Worm (Caenorhabditis elegans) whole organism, late embryonic: ENCODE data around the gene hacd-1.

Experiments
- C08G9.2 ChIP-seq: sonication (generic microtip); optimal IDR thresholded peaks from 2 replicates; lab custom pipeline; 2016; ENCODE audit warnings: mild to moderate bottlenecking, missing genetic modification characterization, moderate library complexity, missing compliant biosample characterization
- C38D4.7 ChIP-seq: fragments of 200-800 bp; sonication (Bioruptor generic); optimal IDR thresholded peaks from 2 replicates; lab custom pipeline; 2018; ENCODE audit warnings: mild to moderate bottlenecking, missing genetic modification characterization, moderate library complexity, missing compliant biosample characterization
- F13H6.1 ChIP-seq: sonication (generic microtip); optimal IDR thresholded peaks from 2 replicates; lab custom pipeline; 2016; ENCODE audit warnings: missing genetic modification characterization, missing compliant biosample characterization
- K09A11.1 ChIP-seq: sonication (generic microtip); optimal IDR thresholded peaks from 2 replicates; lab custom pipeline; 2017; ENCODE audit warnings: antibody characterized with exemption, mild to moderate bottlenecking, missing genetic modification characterization, missing compliant biosample characterization; ENCODE audit not compliant: insufficient read depth
- ceh-14 ChIP-seq: sonication (generic microtip); optimal IDR thresholded peaks from 2 replicates; lab custom pipeline; 2016; ENCODE audit warnings: missing genotype, missing genetic modification characterization, missing compliant biosample characterization
- ceh-18 ChIP-seq: sonication (generic microtip); optimal IDR thresholded peaks from 2 replicates; lab custom pipeline; 2016; ENCODE audit warnings: missing genetic modification characterization, missing compliant biosample characterization
- ceh-2 ChIP-seq: sonication (generic microtip); optimal IDR thresholded peaks from 2 replicates; lab custom pipeline; 2016; ENCODE audit warnings: missing genotype, missing genetic modification characterization, missing compliant biosample characterization
- ceh-45 ChIP-seq: fragments of 200-800 bp; sonication (Bioruptor generic); IDR thresholded peaks from 2 replicates; pipeline ENCODE4 v1.3.6; 2022; ENCODE audit warnings: missing genetic modification reagents, missing genetic modification characterization, missing compliant biosample characterization
- ceh-48 ChIP-seq: sonication (generic microtip); optimal IDR thresholded peaks from 2 replicates; lab custom pipeline; 2016; ENCODE audit warnings: missing genetic modification characterization, inconsistent platforms, missing compliant biosample characterization
- ceh-6 ChIP-seq: fragments of 200-800 bp; sonication (Bioruptor generic); optimal IDR thresholded peaks from 2 replicates; lab custom pipeline; 2018; ENCODE audit warnings: mild to moderate bottlenecking, missing genetic modification characterization, missing compliant biosample characterization
- che-1 ChIP-seq: sonication (generic microtip); optimal IDR thresholded peaks from 2 replicates; lab custom pipeline; 2016; ENCODE audit warnings: mild to moderate bottlenecking, missing genetic modification characterization, missing compliant biosample characterization
- dmd-4 ChIP-seq: sonication (generic microtip); optimal IDR thresholded peaks from 2 replicates; lab custom pipeline; 2016; ENCODE audit warnings: borderline replicate concordance, missing genetic modification characterization, missing compliant biosample characterization
- dve-1 ChIP-seq: sonication (generic microtip); optimal IDR thresholded peaks from 2 replicates; lab custom pipeline; 2017; ENCODE audit warnings: antibody characterized with exemption, mild to moderate bottlenecking, missing genetic modification characterization, missing compliant biosample characterization
- fax-1 ChIP-seq: sonication (generic microtip); optimal IDR thresholded peaks from 2 replicates; lab custom pipeline; 2016; ENCODE audit warnings: missing genotype, missing genetic modification characterization, missing compliant biosample characterization
- fkh-10 ChIP-seq: fragments of 150-350 bp; optimal IDR thresholded peaks from 2 replicates; lab custom pipeline; 2014; ENCODE audit warnings: missing biosample characterization, missing genetic modification reagents, missing genetic modification characterization
- hlh-15 ChIP-seq: sonication (generic microtip); optimal IDR thresholded peaks from 2 replicates; lab custom pipeline; 2016; ENCODE audit warnings: missing genetic modification characterization, missing compliant biosample characterization
- hlh-30 ChIP-seq: sonication (generic microtip); optimal IDR thresholded peaks from 2 replicates; lab custom pipeline; 2017; ENCODE audit warnings: antibody characterized with exemption, missing genetic modification characterization, missing compliant biosample characterization; ENCODE audit not compliant: insufficient read depth
- hlh-8 ChIP-seq: sonication (generic microtip); optimal IDR thresholded peaks from 2 replicates; lab custom pipeline; 2016; ENCODE audit warnings: missing genotype, missing genetic modification characterization, missing compliant biosample characterization
- lim-6 ChIP-seq: sonication (generic microtip); optimal IDR thresholded peaks from 2 replicates; lab custom pipeline; 2016; ENCODE audit warnings: missing genetic modification characterization, missing compliant biosample characterization
- madf-2 ChIP-seq: sonication (generic microtip); optimal IDR thresholded peaks from 2 replicates; lab custom pipeline; 2017; ENCODE audit warnings: missing genetic modification characterization, missing compliant biosample characterization
- pha-2 ChIP-seq: sonication (generic microtip); optimal IDR thresholded peaks from 2 replicates; lab custom pipeline; 2017; ENCODE audit warnings: mild to moderate bottlenecking, missing genetic modification characterization, missing compliant biosample characterization
- pha-4 ChIP-seq: fragments of 150-350 bp; optimal IDR thresholded peaks from 2 replicates; lab custom pipeline; 2018; ENCODE audit warnings: missing biosample characterization, missing genetic modification reagents, missing genetic modification characterization
- pros-1 ChIP-seq: fragments of 150-350 bp; optimal IDR thresholded peaks from 2 replicates; lab custom pipeline; 2014; ENCODE audit warnings: missing biosample characterization, missing genetic modification reagents, missing genetic modification characterization
- ref-2 ChIP-seq: sonication (generic microtip); optimal IDR thresholded peaks from 2 replicates; lab custom pipeline; 2016; ENCODE audit warnings: missing genetic modification characterization, missing compliant biosample characterization
- rnt-1 ChIP-seq: sonication (generic microtip); optimal IDR thresholded peaks from 2 replicates; lab custom pipeline; 2016; ENCODE audit warnings: missing genetic modification characterization, missing compliant biosample characterization
- sox-2 ChIP-seq: fragments of 200-800 bp; sonication (Bioruptor generic); IDR thresholded peaks from 2 replicates; pipeline ENCODE4 v1.3.6; 2022; ENCODE audit warnings: missing genetic modification reagents, missing genetic modification characterization, missing compliant biosample characterization
- ttx-3 ChIP-seq: sonication (generic microtip); optimal IDR thresholded peaks from 2 replicates; lab custom pipeline; 2016; ENCODE audit warnings: missing genetic modification reagents, missing genetic modification characterization, missing compliant biosample characterization
- unc-42 ChIP-seq: sonication (generic microtip); optimal IDR thresholded peaks from 2 replicates; lab custom pipeline; 2016; ENCODE audit warnings: missing genotype, missing genetic modification characterization, missing compliant biosample characterization
- unc-55 ChIP-seq: sonication (generic microtip); optimal IDR thresholded peaks from 2 replicates; lab custom pipeline; 2017; ENCODE audit warnings: missing biosample characterization, missing genetic modification reagents, missing genetic modification characterization
- unc-86 ChIP-seq: sonication (generic microtip); optimal IDR thresholded peaks from 2 replicates; lab custom pipeline; 2016; ENCODE audit warnings: missing genetic modification characterization, missing compliant biosample characterization
- zip-5 ChIP-seq: sonication (generic microtip); optimal IDR thresholded peaks from 2 replicates; lab custom pipeline; 2016; ENCODE audit warnings: missing genetic modification characterization, missing compliant biosample characterization
- ztf-16 ChIP-seq: sonication (generic microtip); optimal IDR thresholded peaks from 2 replicates; lab custom pipeline; 2017; ENCODE audit warnings: missing genetic modification characterization, missing compliant biosample characterization

The hacd-1 gene

DNA sequence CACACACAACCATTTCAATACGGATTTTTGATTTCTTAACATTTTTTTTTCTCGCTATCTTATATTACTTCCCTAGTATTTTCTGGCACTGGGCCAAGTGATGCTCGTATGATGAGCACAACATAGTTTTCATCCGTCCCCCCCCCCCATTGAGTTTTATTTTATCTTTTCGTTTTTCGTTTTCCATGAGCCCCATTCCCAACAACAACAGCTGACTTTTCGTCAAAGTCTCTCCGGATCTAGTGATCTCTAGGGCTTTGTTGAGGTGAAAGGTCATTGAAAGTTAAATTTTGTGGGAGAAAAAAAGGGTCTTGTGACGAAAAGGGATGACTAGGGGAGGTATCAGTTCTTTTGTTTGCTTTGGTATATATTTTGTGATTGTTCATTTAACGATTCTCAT lies 20.7 kb downstream of the hacd-1 start:
- no peak for TF ChIP-seq ceh-6
- TF ChIP-seq ceh-18 (tag; lab: Kevin White, UChicago), result peak; percentile 60

ce11 chrV:1481742-1482141 lies 21.6 kb downstream of the hacd-1 start, which contains the start of gene C38C3.4:
TSS of gene C38C3.4 (plus strand) at chrV:1482042.
- no peak for TF ChIP-seq pha-2
- peak; percentile 42 for TF ChIP-seq dve-1 (tag; lab: Kevin White, UChicago)
- TF ChIP-seq, all 69 proteins: peak for 1

ce11 chrV:1486031-1486430 lies 25.9 kb downstream of the hacd-1 start:
- TF ChIP-seq unc-42 (peak; percentile 67), unc-86 (tag; lab: Kevin White, UChicago) (no peak)

- TF ChIP-seq dmd-4 (tag; lab: Kevin White, UChicago), result no peak
- TF ChIP-seq ztf-16, result no peak
- TF ChIP-seq sox-2 (GFP tag; lab: Robert Waterston, UW), result no peak
- no peak for TF ChIP-seq ceh-45 (GFP tag; lab: Robert Waterston, UW)
- no peak for TF ChIP-seq unc-86 (tag; lab: Kevin White, UChicago)
- TF ChIP-seq madf-2 (tag; lab: Kevin White, UChicago), result no peak
- no peak for TF ChIP-seq unc-42
- no peak for TF ChIP-seq ceh-48 (tag; lab: Kevin White, UChicago)
These were observed 27.1 kb downstream of the hacd-1 start for ce11 chrV:1487262-1487661.

DNA sequence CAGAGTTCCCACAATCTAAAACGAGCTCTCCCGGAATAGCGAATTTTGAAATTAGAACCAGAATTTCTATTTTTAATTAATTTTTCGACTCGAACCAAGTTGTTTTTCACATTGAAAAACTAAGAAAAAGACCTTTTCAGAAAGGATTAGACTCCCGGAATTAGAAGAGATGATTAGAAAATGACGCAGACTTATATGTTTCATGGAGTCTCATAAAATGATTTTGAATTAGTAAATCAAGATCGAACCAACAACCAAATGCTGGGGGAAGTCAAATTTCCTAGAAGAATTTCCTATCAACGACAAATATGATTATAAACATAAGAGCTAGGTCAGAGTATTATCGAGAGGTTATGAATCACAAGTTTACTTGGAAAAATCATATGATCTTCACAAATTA lies 28.5 kb downstream of the hacd-1 start:
- TF ChIP-seq ceh-2 (tag; lab: Kevin White, UChicago) (no peak), ttx-3 (tag; lab: Kevin White, UChicago) (no peak), fax-1 (tag; lab: Kevin White, UChicago) (no peak), F13H6.1 (no peak), hlh-8 (tag; lab: Kevin White, UChicago) (no peak), K09A11.1 (no peak), hlh-30 (tag; lab: Kevin White, UChicago) (no peak), C08G9.2 (tag; lab: Kevin White, UChicago) (no peak), unc-42 (no peak), che-1 (tag; lab: Kevin White, UChicago) (no peak), lim-6 (tag; lab: Kevin White, UChicago) (no peak), ceh-18 (tag; lab: Kevin White, UChicago) (no peak), ceh-14 (tag; lab: Kevin White, UChicago) (no peak), dmd-4 (tag; lab: Kevin White, UChicago) (no peak), unc-55 (no peak), hlh-15 (no peak), pros-1 (no peak), sox-2 (GFP tag; lab: Robert Waterston, UW) (no peak), fkh-10 (GFP tag; lab: Kevin White, UChicago) (no peak)

DNA sequence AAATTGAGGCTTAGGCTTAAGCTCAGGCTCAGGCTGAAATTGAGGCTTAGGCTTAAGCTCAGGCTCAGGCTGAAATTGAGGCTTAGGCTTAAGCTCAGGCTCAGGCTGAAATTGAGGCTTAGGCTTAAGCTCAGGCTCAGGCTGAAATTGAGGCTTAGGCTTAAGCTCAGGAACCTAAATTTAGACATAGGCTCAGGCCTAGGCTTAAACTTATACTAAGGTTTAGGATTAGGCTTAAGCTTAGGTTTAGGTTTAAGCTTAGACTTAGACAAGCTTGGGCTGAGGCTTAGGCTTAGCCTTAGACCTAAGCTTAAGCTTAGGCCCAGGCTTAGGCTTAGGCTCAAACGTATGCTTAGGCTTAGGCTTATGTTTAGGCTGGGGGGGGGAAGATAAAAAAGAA lies 30.7 kb downstream of the hacd-1 start:
- peak; percentile 70 for TF ChIP-seq dve-1 (tag; lab: Kevin White, UChicago)

DNA sequence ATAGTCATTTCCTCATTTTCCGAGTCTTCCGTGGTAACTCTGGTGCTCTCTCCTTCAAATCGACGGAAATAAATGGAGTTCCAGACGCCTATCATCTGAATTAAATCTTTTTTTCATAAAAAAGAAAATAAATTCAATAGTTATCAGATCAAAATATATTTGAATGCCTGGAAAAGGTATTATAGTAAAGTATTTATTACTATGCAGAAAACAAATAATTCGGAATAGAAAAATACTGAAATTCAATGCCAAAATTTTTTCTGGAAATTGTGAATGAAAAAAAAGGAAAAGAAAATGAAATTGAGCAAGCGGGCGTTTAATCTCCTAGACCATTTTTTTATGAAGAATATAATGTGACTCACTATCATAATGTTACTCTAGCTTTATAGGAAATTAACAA lies 31.3 kb downstream of the hacd-1 start, which contains the start of gene C38C3.6:
Gene C38C3.6, minus strand, starts transcription at position 101 of the 400 bp plus-strand sequence.
- TF ChIP-seq rnt-1 (tag; lab: Kevin White, UChicago) (no peak), ref-2 (tag; lab: Kevin White, UChicago) (no peak), pha-4 (no peak), dmd-4 (tag; lab: Kevin White, UChicago) (no peak), sox-2 (GFP tag; lab: Robert Waterston, UW) (no peak), zip-5 (tag; lab: Kevin White, UChicago) (no peak), ttx-3 (tag; lab: Kevin White, UChicago) (no peak), C38D4.7 (no peak), ztf-16 (no peak), pros-1 (no peak), hlh-15 (no peak), ceh-6 (no peak)
- TF ChIP-seq, all 69 proteins: peak for 0
